Worm (Caenorhabditis elegans): ENCODE measurements around the gene cht-6.
A peak's percentile ranks its signal among the peaks of the same experiment; 100 is the strongest.

cht-6 gene

ce11 chrV:6400950-6401551, 13.7 kb upstream of the cht-6 start (continued):
- TF ChIP-seq madf-5 (GFP tag; IDR thresholded peaks at IDR 0.05), result no peak
- TF ChIP-seq T20F7.1 (GFP tag; optimal IDR thresholded peaks at IDR 0.05), result peak; percentile 55
- TF ChIP-seq F49E8.2 (tag; optimal IDR thresholded peaks at IDR 0.05; ENCODE audit: borderline replicate concordance), result no peak
- TF ChIP-seq dmd-8 (GFP tag; IDR thresholded peaks at IDR 0.05), result no peak
- no peak for TF ChIP-seq nhr-41 (GFP tag; IDR thresholded peaks at IDR 0.05)
- no peak for TF ChIP-seq spr-1 (tag; optimal IDR thresholded peaks at IDR 0.05)
- peak; percentile 77 for TF ChIP-seq aly-2 (tag; optimal IDR thresholded peaks at IDR 0.05)
- no peak for TF ChIP-seq duxl-1 (tag; optimal IDR thresholded peaks at IDR 0.05; ENCODE audit: poor library complexity)
- no peak for TF ChIP-seq jun-1 (tag; optimal IDR thresholded peaks at IDR 0.05)
- TF ChIP-seq daf-8 (GFP tag; IDR thresholded peaks at IDR 0.05), result no peak
- TF ChIP-seq nhr-25 (tag; optimal IDR thresholded peaks at IDR 0.05; ENCODE audit: borderline replicate concordance, insufficient read depth), result no peak
- no peak for TF ChIP-seq dmd-6 (GFP tag; IDR thresholded peaks at IDR 0.05)
- no peak for TF ChIP-seq hlh-11 (tag; optimal IDR thresholded peaks at IDR 0.05)
- no peak for TF ChIP-seq ama-1 (optimal IDR thresholded peaks at IDR 0.05)
- TF ChIP-seq pha-4 (GFP tag; IDR thresholded peaks at IDR 0.05), result 0 out of 2 replicates have a peak, but pooled peaks have one; percentile 20
- no peak for TF ChIP-seq pha-4 (tag; optimal IDR thresholded peaks at IDR 0.05)
- no peak for TF ChIP-seq cey-2 (tag; optimal IDR thresholded peaks at IDR 0.05; ENCODE audit: borderline replicate concordance, insufficient read depth)
- TF ChIP-seq ztf-11 (tag; optimal IDR thresholded peaks at IDR 0.05), result no peak

- TF ChIP-seq hlh-11 (tag; optimal IDR thresholded peaks at IDR 0.05) (peak; percentile 63), ceh-28 (tag; optimal IDR thresholded peaks at IDR 0.05) (no peak), mes-2 (tag; optimal IDR thresholded peaks at IDR 0.05; ENCODE audit: poor library complexity, severe bottlenecking) (peak; percentile 43), arid-1 (GFP tag; conservative IDR thresholded peaks at IDR 0.05) (no peak), zfp-2 (tag; optimal IDR thresholded peaks at IDR 0.05) (no peak), php-3 (GFP tag; IDR thresholded peaks at IDR 0.05) (peak; percentile 93), F37D6.2 (tag; optimal IDR thresholded peaks at IDR 0.05) (no peak), zag-1 (tag; optimal IDR thresholded peaks at IDR 0.05) (no peak), nhr-28 (tag; optimal IDR thresholded peaks at IDR 0.05) (peak; percentile 84), D1046.2 (GFP tag; IDR thresholded peaks at IDR 0.05) (no peak), dmd-6 (GFP tag; IDR thresholded peaks at IDR 0.05) (peak; percentile 34), dve-1 (tag; optimal IDR thresholded peaks at IDR 0.05; ENCODE audit: insufficient read depth) (peak; percentile 73), daf-16 (GFP tag; optimal IDR thresholded peaks at IDR 0.05) (no peak), daf-16 (tag; optimal IDR thresholded peaks at IDR 0.05) (peak; percentile 87), nhr-102 (tag; optimal IDR thresholded peaks at IDR 0.05) (peak; percentile 5), F44E2.7 (GFP tag; IDR thresholded peaks at IDR 0.05) (no peak), mdt-29 (GFP tag; IDR thresholded peaks at IDR 0.05) (no peak), nhr-11 (tag; optimal IDR thresholded peaks at IDR 0.05) (no peak), pqm-1 (tag; optimal IDR thresholded peaks at IDR 0.05) (peak; percentile 34)
These were observed 7.2 kb upstream of the cht-6 start for ce11 chrV:6407587-6407986.

ce11 chrV:6408733-6409227, 6.0 kb upstream of the cht-6 start, which contains the start of gene bcf-1:
TSS of gene bcf-1 (minus strand) at chrV:6408783.
- TF ChIP-seq hlh-11 (tag; optimal IDR thresholded peaks at IDR 0.05) (peak; percentile 33), fos-1 (tag; optimal IDR thresholded peaks at IDR 0.05) (no peak), php-3 (GFP tag; IDR thresholded peaks at IDR 0.05) (0 out of 2 replicates have a peak, but pooled peaks have one; percentile 52), Y48G9A.11 (GFP tag; IDR thresholded peaks at IDR 0.05) (no peak), dmd-6 (GFP tag; IDR thresholded peaks at IDR 0.05) (peak; percentile 63), nhr-28 (tag; optimal IDR thresholded peaks at IDR 0.05) (peak; percentile 29), pqm-1 (tag; optimal IDR thresholded peaks at IDR 0.05) (peak; percentile 79), mdl-1 (tag; optimal IDR thresholded peaks at IDR 0.05) (no peak), mes-2 (tag; optimal IDR thresholded peaks at IDR 0.05; ENCODE audit: poor library complexity, severe bottlenecking) (no peak)
